Worm (Caenorhabditis elegans) whole organism, L3 larva: ENCODE measurements around the gene ZK418.2.
A peak's percentile ranks its signal among the peaks of the same experiment; 100 is the strongest.

Experiments used
- R02D3.7 ChIP-seq: fragments of 150-350 bp; optimal IDR thresholded peaks from 2 replicates; lab custom pipeline; 2014; ENCODE audit warnings: missing biosample characterization, missing genetic modification characterization
- ama-1 ChIP-seq: fragments of 150-350 bp; optimal IDR thresholded peaks from 2 replicates; lab custom pipeline; 2018
- ceh-16 ChIP-seq: sonication (generic microtip); optimal IDR thresholded peaks from 2 replicates; lab custom pipeline; 2017; ENCODE audit warnings: missing biosample characterization, missing genetic modification characterization
- ceh-28 ChIP-seq: fragments of 150-350 bp; optimal IDR thresholded peaks from 2 replicates; lab custom pipeline; 2014; ENCODE audit warnings: missing biosample characterization, missing genetic modification reagents, missing genetic modification characterization
- ceh-82 ChIP-seq: fragments of 150-350 bp; optimal IDR thresholded peaks from 2 replicates; lab custom pipeline; 2014; ENCODE audit warnings: missing biosample characterization, missing genetic modification characterization
- ceh-9 ChIP-seq: sonication (generic microtip); optimal IDR thresholded peaks from 2 replicates; lab custom pipeline; 2018; ENCODE audit warnings: missing biosample characterization, missing genetic modification characterization
- daf-12 ChIP-seq: fragments of 150-350 bp; optimal IDR thresholded peaks from 2 replicates; lab custom pipeline; 2014; ENCODE audit warnings: missing biosample characterization, missing genetic modification reagents, missing genetic modification characterization
- egl-27 ChIP-seq: sonication (generic microtip); optimal IDR thresholded peaks from 4 replicates; lab custom pipeline; 2017; ENCODE audit warnings: missing biosample characterization, missing genetic modification reagents, missing genetic modification characterization
- egl-5 ChIP-seq: fragments of 150-350 bp; optimal IDR thresholded peaks from 2 replicates; lab custom pipeline; 2017; ENCODE audit warnings: missing biosample characterization, missing genetic modification reagents, missing genetic modification characterization, inconsistent platforms
- elt-1 ChIP-seq: fragments of 150-350 bp; optimal IDR thresholded peaks from 2 replicates; lab custom pipeline; 2014; ENCODE audit warnings: missing biosample characterization, missing genetic modification characterization
- elt-2 ChIP-seq: sonication (generic microtip); optimal IDR thresholded peaks from 2 replicates; lab custom pipeline; 2016; ENCODE audit warnings: missing genetic modification reagents, mild to moderate bottlenecking, missing genetic modification characterization, missing compliant biosample characterization
- eor-1 ChIP-seq, 2 experiments: fragments of 150-350 bp; optimal IDR thresholded peaks; 2 replicates each; lab custom pipeline; 2014 to 2018; ENCODE audit warnings: missing biosample characterization in 2 of 2, missing genetic modification characterization in 2 of 2
- fkh-10 ChIP-seq: sonication (generic microtip); optimal IDR thresholded peaks from 2 replicates; lab custom pipeline; 2017; ENCODE audit warnings: missing biosample characterization, missing genetic modification reagents, missing genetic modification characterization
- hmg-11 ChIP-seq: sonication (generic microtip); optimal IDR thresholded peaks from 2 replicates; lab custom pipeline; 2016; ENCODE audit warnings: missing genetic modification characterization, missing compliant biosample characterization
- lin-15B ChIP-seq: fragments of 150-350 bp; optimal IDR thresholded peaks from 2 replicates; lab custom pipeline; 2014; ENCODE audit warnings: missing biosample characterization, missing genetic modification characterization
- lin-39 ChIP-seq: fragments of 150-350 bp; optimal IDR thresholded peaks from 2 replicates; lab custom pipeline; 2018; ENCODE audit warnings: missing biosample characterization, missing genetic modification reagents, missing genetic modification characterization
- mdl-1 ChIP-seq: fragments of 150-350 bp; optimal IDR thresholded peaks from 2 replicates; lab custom pipeline; 2014; ENCODE audit warnings: missing biosample characterization, missing genetic modification characterization
- nfya-1 ChIP-seq: sonication (generic microtip); optimal IDR thresholded peaks from 2 replicates; lab custom pipeline; 2017; ENCODE audit warnings: missing genetic modification characterization, mild to moderate bottlenecking, missing compliant biosample characterization, antibody characterized with exemption, moderate library complexity; ENCODE audit not compliant: insufficient read depth
- nhr-12 ChIP-seq: fragments of 150-350 bp; optimal IDR thresholded peaks from 2 replicates; lab custom pipeline; 2014; ENCODE audit warnings: missing biosample characterization, missing genetic modification characterization
- nhr-237 ChIP-seq: fragments of 150-350 bp; optimal IDR thresholded peaks from 2 replicates; lab custom pipeline; 2014; ENCODE audit warnings: missing biosample characterization, missing genetic modification characterization
- nhr-25 ChIP-seq: sonication (generic microtip); optimal IDR thresholded peaks from 2 replicates; lab custom pipeline; 2017; ENCODE audit warnings: missing biosample characterization, missing genetic modification characterization
- nhr-28 ChIP-seq: fragments of 150-350 bp; optimal IDR thresholded peaks from 2 replicates; lab custom pipeline; 2014; ENCODE audit warnings: missing biosample characterization, missing genetic modification characterization
- nhr-43 ChIP-seq: sonication (generic microtip); optimal IDR thresholded peaks from 2 replicates; lab custom pipeline; 2016; ENCODE audit warnings: mild to moderate bottlenecking, missing genetic modification characterization, missing compliant biosample characterization; ENCODE audit not compliant: poor library complexity, severe bottlenecking
- nhr-67 ChIP-seq: fragments of 150-350 bp; optimal IDR thresholded peaks from 2 replicates; lab custom pipeline; 2014; ENCODE audit warnings: missing biosample characterization, missing genetic modification characterization
- nhr-76 ChIP-seq: fragments of 150-350 bp; sonication (generic microtip); optimal IDR thresholded peaks from 5 replicates; lab custom pipeline; 2014; ENCODE audit warnings: missing biosample characterization, missing genetic modification characterization
- pha-4 ChIP-seq: fragments of 150-350 bp; optimal IDR thresholded peaks from 2 replicates; lab custom pipeline; 2014; ENCODE audit warnings: missing biosample characterization, missing genetic modification reagents, missing genetic modification characterization
- pqm-1 ChIP-seq: fragments of 150-350 bp; optimal IDR thresholded peaks from 2 replicates; lab custom pipeline; 2017; ENCODE audit warnings: missing biosample characterization, missing genetic modification characterization, inconsistent platforms
- sea-2 ChIP-seq: fragments of 150-350 bp; sonication (generic microtip); optimal IDR thresholded peaks from 4 replicates; lab custom pipeline; 2014; ENCODE audit warnings: missing biosample characterization, missing genetic modification reagents, missing genetic modification characterization
- tbx-2 ChIP-seq: sonication (generic microtip); optimal IDR thresholded peaks from 2 replicates; lab custom pipeline; 2016; ENCODE audit warnings: mild to moderate bottlenecking, missing genetic modification characterization, missing compliant biosample characterization
- unc-39 ChIP-seq: sonication (generic microtip); optimal IDR thresholded peaks from 4 replicates; lab custom pipeline; 2017; ENCODE audit warnings: missing biosample characterization, missing genetic modification characterization
- unc-62 ChIP-seq: fragments of 150-350 bp; sonication (generic microtip); optimal IDR thresholded peaks from 4 replicates; lab custom pipeline; 2014; ENCODE audit warnings: missing biosample characterization, missing genetic modification reagents, missing genetic modification characterization
- zag-1 ChIP-seq: fragments of 150-350 bp; optimal IDR thresholded peaks from 2 replicates; lab custom pipeline; 2014; ENCODE audit warnings: missing biosample characterization, missing genetic modification characterization
- ztf-11 ChIP-seq: fragments of 150-350 bp; optimal IDR thresholded peaks from 2 replicates; lab custom pipeline; 2014; ENCODE audit warnings: missing biosample characterization, missing genetic modification characterization
- ztf-4 ChIP-seq: fragments of 150-350 bp; optimal IDR thresholded peaks from 2 replicates; lab custom pipeline; 2014; ENCODE audit warnings: missing biosample characterization, missing genetic modification characterization

ZK418.2 gene

ce11 chrIII:7106854-7107253 lies 15.7 kb downstream of the ZK418.2 start:
- TF ChIP-seq egl-5 (tag; lab: Kevin White, UChicago) (no peak), zag-1 (tag; lab: Kevin White, UChicago) (no peak), pqm-1 (tag; lab: Kevin White, UChicago) (peak; percentile 55), lin-39 (no peak), nhr-43 (tag; lab: Kevin White, UChicago) (no peak), nhr-25 (tag; lab: Kevin White, UChicago) (no peak), hmg-11 (tag; lab: Kevin White, UChicago) (no peak), nhr-67 (tag; lab: Kevin White, UChicago) (no peak), nhr-28 (tag; lab: Kevin White, UChicago) (no peak), elt-1 (no peak), daf-12 (no peak), elt-2 (tag; lab: Kevin White, UChicago) (peak; percentile 72), ceh-82 (tag; lab: Kevin White, UChicago) (no peak)

ce11 chrIII:7107965-7108364 lies 16.8 kb downstream of the ZK418.2 start, which contains the start of gene odd-1:
TSS of gene odd-1 (plus strand) at chrIII:7108313.
- TF ChIP-seq daf-12 (no peak), ceh-9 (tag; lab: Kevin White, UChicago) (no peak), pha-4 (tag; lab: Kevin White, UChicago) (peak; percentile 17), pqm-1 (tag; lab: Kevin White, UChicago) (peak; percentile 59), elt-2 (tag; lab: Kevin White, UChicago) (peak; percentile 77)
- TF ChIP-seq, all 47 proteins: peak for 3

- TF ChIP-seq sea-2 (no peak), nfya-1 (tag; lab: Kevin White, UChicago) (no peak), mdl-1 (tag; lab: Kevin White, UChicago) (no peak), egl-27 (tag; lab: Kevin White, UChicago) (no peak), ceh-28 (no peak), nhr-12 (no peak), unc-62 (GFP tag; lab: Kevin White, UChicago) (no peak), nhr-76 (tag; lab: Kevin White, UChicago) (no peak), ztf-11 (no peak), pqm-1 (tag; lab: Kevin White, UChicago) (no peak), egl-5 (tag; lab: Kevin White, UChicago) (no peak), ztf-4 (tag; lab: Kevin White, UChicago) (no peak), nhr-237 (tag; lab: Kevin White, UChicago) (no peak), ama-1 (lab: Kevin White, UChicago) (no peak), tbx-2 (no peak), daf-12 (no peak), unc-39 (tag; lab: Kevin White, UChicago) (no peak), ceh-16 (no peak), eor-1 (tag; optimal IDR thresholded peaks at IDR 0.05; lab: Kevin White, UChicago) (no peak)
- TF ChIP-seq, all 47 proteins: peak for 0
Observed at ce11 chrIII:7111793-7112192, 20.7 kb downstream of the ZK418.2 start, which contains the start of gene B0280.7. TSS of gene B0280.7 (minus strand) at chrIII:7111893.

ce11 chrIII:7112285-7112684 lies 21.1 kb downstream of the ZK418.2 start:
- TF ChIP-seq egl-5 (tag; lab: Kevin White, UChicago) (no peak), lin-15B (tag; lab: Kevin White, UChicago) (no peak), zag-1 (tag; lab: Kevin White, UChicago) (no peak), R02D3.7 (no peak), fkh-10 (GFP tag; lab: Kevin White, UChicago) (no peak), pha-4 (tag; lab: Kevin White, UChicago) (no peak), nhr-237 (tag; lab: Kevin White, UChicago) (no peak), elt-2 (tag; lab: Kevin White, UChicago) (no peak), nhr-43 (tag; lab: Kevin White, UChicago) (no peak), ama-1 (lab: Kevin White, UChicago) (no peak), egl-27 (tag; lab: Kevin White, UChicago) (no peak), nhr-76 (tag; lab: Kevin White, UChicago) (no peak), eor-1 (tag; optimal IDR thresholded peaks at IDR 0.05; lab: Kevin White, UChicago) (no peak)
